Fruit fly (Drosophila melanogaster): ENCODE data around the gene Pi4KIIalpha.

Gene Pi4KIIalpha

dm6 chr3R:5563420-5563819 is at the start of gene Pi4KIIalpha:
Gene Pi4KIIalpha (minus strand): TSS chr3R:5563652.
- no peak for TF ChIP-seq noc (tag; optimal IDR thresholded peaks at IDR 0.05)

- TF ChIP-seq noc (tag; optimal IDR thresholded peaks at IDR 0.05), result no peak
These were observed 49.6 kb upstream of the Pi4KIIalpha start, which contains the start of gene Atu for dm6 chr3R:5613114-5613443. Gene Atu (plus strand): TSS chr3R:5613358.

- TF ChIP-seq noc (tag; optimal IDR thresholded peaks at IDR 0.05), result no peak
These were observed 49.1 kb upstream of the Pi4KIIalpha start, which contains the start of gene Rga for dm6 chr3R:5612372-5613113. Gene Rga (minus strand): TSS chr3R:5613112.

dm6 chr3R:5611733-5612132 is 48.3 kb upstream of the Pi4KIIalpha start:
- no peak for TF ChIP-seq noc (tag; optimal IDR thresholded peaks at IDR 0.05)

dm6 chr3R:5611167-5611566 is 47.7 kb upstream of the Pi4KIIalpha start:
- no peak for TF ChIP-seq noc (tag; optimal IDR thresholded peaks at IDR 0.05)

- no peak for TF ChIP-seq noc (tag; optimal IDR thresholded peaks at IDR 0.05)
These were observed 47.2 kb upstream of the Pi4KIIalpha start for dm6 chr3R:5610656-5611055.

- no peak for TF ChIP-seq noc (tag; optimal IDR thresholded peaks at IDR 0.05)
These were observed 45.0 kb upstream of the Pi4KIIalpha start for dm6 chr3R:5608422-5608821.

dm6 chr3R:5606477-5606876 is 43.0 kb upstream of the Pi4KIIalpha start, which contains the start of gene asl:
Gene asl (minus strand): TSS chr3R:5606543.
- no peak for TF ChIP-seq noc (tag; optimal IDR thresholded peaks at IDR 0.05)

- peak; percentile 55 for TF ChIP-seq noc (tag; optimal IDR thresholded peaks at IDR 0.05)
These were observed 37.6 kb upstream of the Pi4KIIalpha start, which contains the start of the genes kra and SecS for dm6 chr3R:5601044-5601523. Gene kra (minus strand): TSS chr3R:5601136. Gene SecS (plus strand): TSS chr3R:5601433.

- TF ChIP-seq noc (tag; optimal IDR thresholded peaks at IDR 0.05), result no peak
These were observed 37.0 kb upstream of the Pi4KIIalpha start for dm6 chr3R:5600361-5601043.

dm6 chr3R:5599521-5600360 is 36.3 kb upstream of the Pi4KIIalpha start:
- TF ChIP-seq noc (tag; optimal IDR thresholded peaks at IDR 0.05), result no peak

dm6 chr3R:5594878-5595277 is 31.4 kb upstream of the Pi4KIIalpha start:
- TF ChIP-seq noc (tag; optimal IDR thresholded peaks at IDR 0.05), result no peak

dm6 chr3R:5592009-5592572 is 28.6 kb upstream of the Pi4KIIalpha start:
- no peak for TF ChIP-seq noc (tag; optimal IDR thresholded peaks at IDR 0.05)

dm6 chr3R:5591398-5591853 is 28.0 kb upstream of the Pi4KIIalpha start, which contains the start of the genes noi and Vha26:
Gene noi (minus strand): TSS chr3R:5591459.
Gene Vha26 (plus strand): TSS chr3R:5591763.
- TF ChIP-seq noc (tag; optimal IDR thresholded peaks at IDR 0.05), result no peak

- TF ChIP-seq noc (tag; optimal IDR thresholded peaks at IDR 0.05), result no peak
These were observed 25.1 kb upstream of the Pi4KIIalpha start, which contains the start of gene PolZ2 for dm6 chr3R:5588573-5588972. Gene PolZ2 (plus strand): TSS chr3R:5588873.

Data from whole organism, larva.